Worm (Caenorhabditis elegans): ENCODE data around the gene pals-33.

The pals-33 gene

ce11 chrV:3703888-3704287 is 30.7 kb downstream of the pals-33 start:
- peak; percentile 70 for TF ChIP-seq unc-120 (tag; optimal IDR thresholded peaks at IDR 0.05; ENCODE audit: poor library complexity, severe bottlenecking)
- no peak for TF ChIP-seq cnd-1 (tag; optimal IDR thresholded peaks at IDR 0.05)
- no peak for TF ChIP-seq blmp-1 (tag; optimal IDR thresholded peaks at IDR 0.05)
- TF ChIP-seq ham-2 (GFP tag; optimal IDR thresholded peaks at IDR 0.05), result peak; percentile 7
- no peak for TF ChIP-seq snpc-4 (tag; optimal IDR thresholded peaks at IDR 0.05)
- no peak for TF ChIP-seq mep-1 (tag; optimal IDR thresholded peaks at IDR 0.05)
- no peak for TF ChIP-seq M03D4.4 (tag; optimal IDR thresholded peaks at IDR 0.05)
- no peak for TF ChIP-seq bed-3 (GFP tag; optimal IDR thresholded peaks at IDR 0.05)
- no peak for TF ChIP-seq ceh-43 (GFP tag; optimal IDR thresholded peaks at IDR 0.05)
- TF ChIP-seq hlh-1 (tag; optimal IDR thresholded peaks at IDR 0.05), result peak; percentile 11
- TF ChIP-seq lsy-2 (tag; optimal IDR thresholded peaks at IDR 0.05), result no peak
- no peak for TF ChIP-seq ceh-83 (GFP tag; optimal IDR thresholded peaks at IDR 0.05)
- TF ChIP-seq nhr-2 (tag; optimal IDR thresholded peaks at IDR 0.05), result peak; percentile 8
- TF ChIP-seq ztf-11 (tag; optimal IDR thresholded peaks at IDR 0.05), result peak; percentile 9
- TF ChIP-seq sptf-1 (tag; optimal IDR thresholded peaks at IDR 0.05), result no peak
- no peak for TF ChIP-seq nhr-12 (tag; optimal IDR thresholded peaks at IDR 0.05)
- no peak for TF ChIP-seq mab-5 (tag; optimal IDR thresholded peaks at IDR 0.05)
- TF ChIP-seq elt-1 (tag; optimal IDR thresholded peaks at IDR 0.05; ENCODE audit: borderline replicate concordance, insufficient read depth), result no peak
- peak; percentile 69 for TF ChIP-seq ces-1 (GFP tag; optimal IDR thresholded peaks at IDR 0.05)
- TF ChIP-seq sem-2 (GFP tag; optimal IDR thresholded peaks at IDR 0.05), result no peak

- TF ChIP-seq M03D4.4 (tag; optimal IDR thresholded peaks at IDR 0.05) (no peak), nhr-2 (tag; optimal IDR thresholded peaks at IDR 0.05) (no peak), mls-2 (tag; optimal IDR thresholded peaks at IDR 0.05) (no peak)
These were observed 31.5 kb downstream of the pals-33 start, which contains the start of gene lin-40 for ce11 chrV:3704688-3705087. lin-40 (plus strand) TSS chrV:3704988.

- TF ChIP-seq blmp-1 (tag; optimal IDR thresholded peaks at IDR 0.05) (no peak), nhr-2 (tag; optimal IDR thresholded peaks at IDR 0.05) (no peak), lin-13 (tag; optimal IDR thresholded peaks at IDR 0.05) (no peak), M03D4.4 (tag; optimal IDR thresholded peaks at IDR 0.05) (no peak), ces-1 (GFP tag; optimal IDR thresholded peaks at IDR 0.05) (no peak), nhr-12 (tag; optimal IDR thresholded peaks at IDR 0.05) (no peak), unc-39 (tag; optimal IDR thresholded peaks at IDR 0.05) (no peak), mls-2 (tag; optimal IDR thresholded peaks at IDR 0.05) (no peak), unc-120 (tag; optimal IDR thresholded peaks at IDR 0.05; ENCODE audit: poor library complexity, severe bottlenecking) (no peak), ztf-11 (tag; optimal IDR thresholded peaks at IDR 0.05) (no peak)
These were observed 33.0 kb downstream of the pals-33 start for ce11 chrV:3706167-3706566.

ce11 chrV:3706893-3707292 is 33.7 kb downstream of the pals-33 start:
- no peak for TF ChIP-seq zip-8 (tag; optimal IDR thresholded peaks at IDR 0.05)
- no peak for TF ChIP-seq ceh-43 (GFP tag; optimal IDR thresholded peaks at IDR 0.05)
- TF ChIP-seq ztf-11 (tag; optimal IDR thresholded peaks at IDR 0.05), result no peak
- no peak for TF ChIP-seq elt-1 (tag; optimal IDR thresholded peaks at IDR 0.05; ENCODE audit: borderline replicate concordance, insufficient read depth)
- TF ChIP-seq nhr-12 (tag; optimal IDR thresholded peaks at IDR 0.05), result no peak
- TF ChIP-seq mab-5 (tag; optimal IDR thresholded peaks at IDR 0.05), result no peak
- TF ChIP-seq lin-13 (tag; optimal IDR thresholded peaks at IDR 0.05), result no peak
- no peak for TF ChIP-seq ceh-83 (GFP tag; optimal IDR thresholded peaks at IDR 0.05)
- TF ChIP-seq drap-1 (GFP tag; optimal IDR thresholded peaks at IDR 0.05), result no peak
- TF ChIP-seq cnd-1 (tag; optimal IDR thresholded peaks at IDR 0.05), result no peak

- TF ChIP-seq mls-2 (tag; optimal IDR thresholded peaks at IDR 0.05) (no peak), ceh-83 (GFP tag; optimal IDR thresholded peaks at IDR 0.05) (no peak), hlh-1 (tag; optimal IDR thresholded peaks at IDR 0.05) (no peak), nhr-2 (tag; optimal IDR thresholded peaks at IDR 0.05) (no peak), drap-1 (GFP tag; optimal IDR thresholded peaks at IDR 0.05) (no peak), M03D4.4 (tag; optimal IDR thresholded peaks at IDR 0.05) (no peak), unc-62 (GFP tag; optimal IDR thresholded peaks at IDR 0.05) (no peak), flh-1 (GFP tag; optimal IDR thresholded peaks at IDR 0.05) (no peak), unc-39 (tag; optimal IDR thresholded peaks at IDR 0.05) (no peak), mep-1 (tag; optimal IDR thresholded peaks at IDR 0.05) (no peak), nhr-28 (tag; optimal IDR thresholded peaks at IDR 0.05) (no peak), unc-120 (tag; optimal IDR thresholded peaks at IDR 0.05; ENCODE audit: poor library complexity, severe bottlenecking) (no peak), elt-1 (tag; optimal IDR thresholded peaks at IDR 0.05; ENCODE audit: borderline replicate concordance, insufficient read depth) (no peak), lin-32 (GFP tag; optimal IDR thresholded peaks at IDR 0.05) (no peak), ham-2 (GFP tag; optimal IDR thresholded peaks at IDR 0.05) (no peak), tbx-8 (GFP tag; optimal IDR thresholded peaks at IDR 0.05) (no peak)
These were observed 38.4 kb downstream of the pals-33 start for ce11 chrV:3711544-3711943.

Measured in whole organism, mixed stage, embryonic.